Worm (Caenorhabditis elegans) whole organism, late embryonic: ENCODE measurements around the gene txt-14.

Source experiments
- C38D4.7 ChIP-seq: fragments of 200-800 bp; sonication (Bioruptor generic); optimal IDR thresholded peaks from 2 replicates; lab custom pipeline; 2018; ENCODE audit warnings: mild to moderate bottlenecking, missing genetic modification characterization, moderate library complexity, missing compliant biosample characterization
- F13H6.1 ChIP-seq: sonication (generic microtip); optimal IDR thresholded peaks from 2 replicates; lab custom pipeline; 2016; ENCODE audit warnings: missing genetic modification characterization, missing compliant biosample characterization
- hlh-13 ChIP-seq: fragments of 200-800 bp; sonication (Bioruptor generic); optimal IDR thresholded peaks from 2 replicates; lab custom pipeline; 2018; ENCODE audit warnings: mild to moderate bottlenecking, missing genetic modification characterization, missing compliant biosample characterization
- pha-2 ChIP-seq: sonication (generic microtip); optimal IDR thresholded peaks from 2 replicates; lab custom pipeline; 2017; ENCODE audit warnings: mild to moderate bottlenecking, missing genetic modification characterization, missing compliant biosample characterization
- unc-42 ChIP-seq: sonication (generic microtip); optimal IDR thresholded peaks from 2 replicates; lab custom pipeline; 2016; ENCODE audit warnings: missing genotype, missing genetic modification characterization, missing compliant biosample characterization
- unc-86 ChIP-seq: sonication (generic microtip); optimal IDR thresholded peaks from 2 replicates; lab custom pipeline; 2016; ENCODE audit warnings: missing genetic modification characterization, missing compliant biosample characterization

- TF ChIP-seq pha-2 (no peak), hlh-13 (GFP tag; lab: Kevin White, UChicago) (no peak), F13H6.1 (no peak), unc-42 (no peak), C38D4.7 (GFP tag; lab: Kevin White, UChicago) (no peak), unc-86 (tag; lab: Kevin White, UChicago) (no peak)
Measured at ce11 chrV:18573199-18573598, 9.3 kb upstream of the txt-14 start.
